Fruit fly (Drosophila melanogaster) whole organism, embryonic: Measurements from ENCODE around the gene Cln7.
A peak's percentile ranks its signal among the peaks of the same experiment; 100 is the strongest.

ENCODE experiments used
- Antp ChIP-seq: fragments of 200-800 bp; sonication (Bioruptor generic); optimal IDR thresholded peaks from 3 replicates; lab custom pipeline; 2016; ENCODE audit warnings: missing biosample characterization, missing genetic modification characterization
- CG10267 ChIP-seq: fragments of 200-800 bp; sonication (Bioruptor generic); optimal IDR thresholded peaks from 2 replicates; lab custom pipeline; 2018; ENCODE audit warnings: missing biosample characterization, mild to moderate bottlenecking, missing genetic modification characterization, moderate library complexity
- CG12769 ChIP-seq: fragments of 200-800 bp; sonication (Bioruptor generic); optimal IDR thresholded peaks from 2 replicates; lab custom pipeline; 2019; ENCODE audit warnings: missing biosample characterization, mild to moderate bottlenecking, missing genetic modification characterization, moderate library complexity
- CG13424 ChIP-seq: fragments of 200-800 bp; sonication (Bioruptor generic); optimal IDR thresholded peaks from 2 replicates; lab custom pipeline; 2019; ENCODE audit warnings: missing biosample characterization, mild to moderate bottlenecking, missing genetic modification characterization, moderate library complexity
- CG1603 ChIP-seq: fragments of 200-800 bp; sonication (Bioruptor generic); optimal IDR thresholded peaks from 2 replicates; lab custom pipeline; 2019; ENCODE audit warnings: missing biosample characterization, mild to moderate bottlenecking, missing genetic modification characterization, moderate library complexity
- CG17829 ChIP-seq: fragments of 200-800 bp; optimal IDR thresholded peaks from 2 replicates; lab custom pipeline; 2019; ENCODE audit warnings: missing biosample characterization, mild to moderate bottlenecking, missing genetic modification characterization, moderate library complexity
- CG2116 ChIP-seq: fragments of 200-800 bp; sonication (Bioruptor generic); optimal IDR thresholded peaks from 3 replicates; lab custom pipeline; 2018; ENCODE audit warnings: missing biosample characterization, mild to moderate bottlenecking, missing genetic modification characterization
- CG2120 ChIP-seq: fragments of 200-800 bp; sonication (Bioruptor generic); optimal IDR thresholded peaks from 3 replicates; lab custom pipeline; 2016; ENCODE audit warnings: missing biosample characterization, missing genetic modification characterization
- CG2129 ChIP-seq: fragments of 200-800 bp; sonication (Bioruptor generic); IDR thresholded peaks from 2 replicates; pipeline ENCODE4 v1.3.6; 2022; ENCODE audit warnings: missing biosample characterization, missing genetic modification characterization; ENCODE audit not compliant: partially characterized antibody
- CG2202 ChIP-seq: fragments of 200-800 bp; sonication (Bioruptor generic); optimal IDR thresholded peaks from 2 replicates; lab custom pipeline; 2018; ENCODE audit warnings: missing biosample characterization, mild to moderate bottlenecking, missing genetic modification characterization
- CG2875 ChIP-seq: fragments of 200-800 bp; sonication (Bioruptor generic); optimal IDR thresholded peaks from 2 replicates; lab custom pipeline; 2017; ENCODE audit warnings: missing biosample characterization, mild to moderate bottlenecking, missing genetic modification characterization, missing genetic modification reagents
- CG31441 ChIP-seq: fragments of 200-800 bp; sonication (Bioruptor generic); IDR thresholded peaks from 2 replicates; pipeline ENCODE4 v1.3.6; 2022; ENCODE audit warnings: missing biosample characterization, missing genetic modification characterization
- CG4404 ChIP-seq: fragments of 200-800 bp; sonication (Bioruptor generic); IDR thresholded peaks from 2 replicates; pipeline ENCODE4 v1.3.6; 2022; ENCODE audit warnings: missing biosample characterization, missing genetic modification characterization
- CG4617 ChIP-seq: fragments of 200-800 bp; sonication (Bioruptor generic); optimal IDR thresholded peaks from 3 replicates; lab custom pipeline; 2016; ENCODE audit warnings: missing biosample characterization, missing genetic modification characterization, borderline replicate concordance
- CG4730 ChIP-seq: fragments of 200-800 bp; sonication (Bioruptor generic); IDR thresholded peaks from 2 replicates; pipeline ENCODE4 v1.3.6; 2022; ENCODE audit warnings: missing biosample characterization, missing genetic modification characterization
- CG5953 ChIP-seq: fragments of 200-800 bp; sonication (Bioruptor generic); IDR thresholded peaks from 2 replicates; pipeline ENCODE4 v1.3.6; 2022; ENCODE audit warnings: missing biosample characterization, missing genetic modification characterization
- CG6175 ChIP-seq: fragments of 200-800 bp; sonication (Bioruptor generic); IDR thresholded peaks from 3 replicates; pipeline ENCODE4 v1.3.6; 2022; ENCODE audit warnings: missing biosample characterization, missing genetic modification characterization
- CG7271 ChIP-seq: fragments of 200-800 bp; sonication (Bioruptor generic); optimal IDR thresholded peaks from 2 replicates; lab custom pipeline; 2018; ENCODE audit warnings: missing biosample characterization, mild to moderate bottlenecking, missing genetic modification characterization, moderate library complexity
- CG8089 ChIP-seq: fragments of 200-800 bp; sonication (Bioruptor generic); optimal IDR thresholded peaks from 3 replicates; lab custom pipeline; 2016; ENCODE audit warnings: missing biosample characterization, missing genetic modification characterization
- CG9215 ChIP-seq: fragments of 200-800 bp; sonication (Bioruptor generic); IDR thresholded peaks from 2 replicates; pipeline ENCODE4 v1.3.6; 2022; ENCODE audit warnings: missing biosample characterization, missing genetic modification characterization
- CG9932 ChIP-seq: fragments of 200-800 bp; sonication (Bioruptor generic); IDR thresholded peaks from 2 replicates; pipeline ENCODE4 v1.3.6; 2022; ENCODE audit warnings: missing biosample characterization, missing genetic modification characterization
- Dll ChIP-seq: fragments of 200-800 bp; sonication (Bioruptor generic); IDR thresholded peaks from 4 replicates; pipeline ENCODE4 v1.3.6; 2022; ENCODE audit warnings: missing biosample characterization, missing genetic modification characterization; ENCODE audit not compliant: partially characterized antibody
- Ets65A ChIP-seq: fragments of 200-800 bp; sonication (Bioruptor generic); peaks from one replicate; lab custom pipeline; 2016; ENCODE audit warnings: missing biosample characterization, missing genetic modification characterization
- Hmr ChIP-seq: fragments of 200-800 bp; sonication (Bioruptor generic); optimal IDR thresholded peaks from 3 replicates; lab custom pipeline; 2017; ENCODE audit warnings: mild to moderate bottlenecking, missing biosample characterization, missing genetic modification reagents, missing genetic modification characterization
- Hr3 ChIP-seq: fragments of 200-800 bp; sonication (Bioruptor generic); optimal IDR thresholded peaks from 3 replicates; lab custom pipeline; 2016; ENCODE audit warnings: missing biosample characterization, missing genetic modification characterization
- Hr78 ChIP-seq, 2 experiments: fragments of 200-800 bp in 1 of 2; fragments of >200 bp in 1 of 2; sonication (Bioruptor generic) in 1 of 2; optimal IDR thresholded peaks; 2 replicates each; lab custom pipeline; 2017 to 2019; ENCODE audit warnings: missing biosample characterization in 2 of 2, missing genetic modification characterization in 2 of 2, mild to moderate bottlenecking in 1 of 2, moderate library complexity in 1 of 2
- Jarid2 ChIP-seq: fragments of 200-800 bp; sonication (Bioruptor generic); optimal IDR thresholded peaks from 3 replicates; lab custom pipeline; 2017; ENCODE audit warnings: mild to moderate bottlenecking, missing biosample characterization, missing genetic modification reagents, missing genetic modification characterization
- Kr ChIP-seq: fragments of 200-800 bp; sonication (Bioruptor generic); optimal IDR thresholded peaks from 2 replicates; lab custom pipeline; 2017; ENCODE audit warnings: missing biosample characterization, mild to moderate bottlenecking, missing genetic modification characterization
- MESR4 ChIP-seq: fragments of 200-800 bp; sonication (Bioruptor generic); optimal IDR thresholded peaks from 2 replicates; lab custom pipeline; 2018; ENCODE audit warnings: missing biosample characterization, mild to moderate bottlenecking, missing genetic modification characterization, moderate library complexity
- Max ChIP-seq: fragments of 200-800 bp; sonication (Bioruptor generic); optimal IDR thresholded peaks from 2 replicates; lab custom pipeline; 2016; ENCODE audit warnings: missing biosample characterization, mild to moderate bottlenecking, missing genetic modification characterization
- Med ChIP-seq: fragments of 200-800 bp; sonication (Bioruptor generic); peaks from one replicate; lab custom pipeline; 2016; ENCODE audit warnings: missing biosample characterization, missing genetic modification characterization, mild to moderate bottlenecking, inconsistent platforms, moderate library complexity
- Optix ChIP-seq: fragments of 200-800 bp; sonication (Bioruptor generic); IDR thresholded peaks from 3 replicates; pipeline ENCODE4 v1.3.6; 2022; ENCODE audit warnings: missing biosample characterization, missing genetic modification characterization
- Six4 ChIP-seq: fragments of 200-800 bp; sonication (Bioruptor generic); optimal IDR thresholded peaks from 2 replicates; lab custom pipeline; 2016; ENCODE audit warnings: missing biosample characterization, missing genetic modification characterization
- Ssrp ChIP-seq: fragments of 200-800 bp; sonication (Bioruptor generic); optimal IDR thresholded peaks from 2 replicates; lab custom pipeline; 2018; ENCODE audit warnings: missing biosample characterization, mild to moderate bottlenecking, missing genetic modification characterization, moderate library complexity
- Tbp ChIP-seq: fragments of >200 bp; optimal IDR thresholded peaks from 2 replicates; lab custom pipeline; 2018; ENCODE audit warnings: missing biosample characterization, missing genetic modification characterization
- aop ChIP-seq: fragments of 200-800 bp; sonication (Bioruptor generic); IDR thresholded peaks from 2 replicates; pipeline ENCODE4 v1.3.6; 2022; ENCODE audit warnings: missing biosample characterization, missing genetic modification characterization
- ash1 ChIP-seq: fragments of 200-800 bp; sonication (Bioruptor generic); optimal IDR thresholded peaks from 2 replicates; lab custom pipeline; 2018; ENCODE audit warnings: missing biosample characterization, mild to moderate bottlenecking, missing genetic modification characterization
- corto ChIP-seq: fragments of 200-800 bp; sonication (Bioruptor generic); optimal IDR thresholded peaks from 2 replicates; lab custom pipeline; 2016; ENCODE audit warnings: missing biosample characterization, mild to moderate bottlenecking, missing genetic modification characterization, moderate library complexity
- eve ChIP-seq, 2 experiments: fragments of >200 bp; optimal IDR thresholded peaks; 2 replicates each; lab custom pipeline; 2017; ENCODE audit warnings: missing biosample characterization in 2 of 2, missing genetic modification characterization in 2 of 2
- gce ChIP-seq: fragments of 200-800 bp; sonication (Bioruptor generic); IDR thresholded peaks from 3 replicates; pipeline ENCODE4 v1.3.6; 2022; ENCODE audit warnings: missing biosample characterization, missing genetic modification characterization
- gcm ChIP-seq: fragments of 200-800 bp; sonication (Bioruptor generic); optimal IDR thresholded peaks from 2 replicates; lab custom pipeline; 2019; ENCODE audit warnings: missing biosample characterization, mild to moderate bottlenecking, missing genetic modification characterization, moderate library complexity
- gro ChIP-seq: fragments of 200-800 bp; sonication (Bioruptor generic); optimal IDR thresholded peaks from 2 replicates; lab custom pipeline; 2016; ENCODE audit warnings: missing biosample characterization, missing genetic modification characterization
- schlank ChIP-seq: fragments of 200-800 bp; sonication (Bioruptor generic); optimal IDR thresholded peaks from 2 replicates; lab custom pipeline; 2018; ENCODE audit warnings: missing biosample characterization, mild to moderate bottlenecking, missing genetic modification characterization
- sens-2 ChIP-seq: fragments of 200-800 bp; sonication (Bioruptor generic); IDR thresholded peaks from 2 replicates; pipeline ENCODE4 v1.3.6; 2022; ENCODE audit warnings: missing biosample characterization, missing genetic modification characterization
- sima ChIP-seq: fragments of 200-800 bp; sonication (Bioruptor generic); optimal IDR thresholded peaks from 2 replicates; lab custom pipeline; 2016; ENCODE audit warnings: missing biosample characterization, missing genetic modification characterization
- sisA ChIP-seq: fragments of 200-800 bp; sonication (Bioruptor generic); IDR thresholded peaks from 2 replicates; pipeline ENCODE4 v1.3.6; 2022; ENCODE audit warnings: missing biosample characterization, missing genetic modification characterization
- sob ChIP-seq: fragments of 200-800 bp; sonication (Bioruptor generic); IDR thresholded peaks from 2 replicates; pipeline ENCODE4 v1.3.6; 2022; ENCODE audit warnings: missing biosample characterization, missing genetic modification characterization
- sqz ChIP-seq: fragments of 200-800 bp; sonication (Bioruptor generic); optimal IDR thresholded peaks from 3 replicates; lab custom pipeline; 2018; ENCODE audit warnings: missing biosample characterization, mild to moderate bottlenecking, missing genetic modification characterization
- tin ChIP-seq: fragments of 200-800 bp; sonication (Bioruptor generic); optimal IDR thresholded peaks from 3 replicates; lab custom pipeline; 2016; ENCODE audit warnings: missing biosample characterization, missing genetic modification characterization
- tna ChIP-seq: fragments of 200-800 bp; sonication (Bioruptor generic); IDR thresholded peaks from 2 replicates; pipeline ENCODE4 v1.3.6; 2022; ENCODE audit warnings: missing biosample characterization, missing genetic modification characterization; ENCODE audit not compliant: partially characterized antibody
- vvl ChIP-seq: fragments of 200-800 bp; sonication (Bioruptor generic); IDR thresholded peaks from 2 replicates; pipeline ENCODE4 v1.3.6; 2022; ENCODE audit warnings: missing biosample characterization, missing genetic modification characterization
- wor ChIP-seq: fragments of 200-800 bp; sonication (Bioruptor generic); IDR thresholded peaks from 2 replicates; pipeline ENCODE4 v1.3.6; 2022; ENCODE audit warnings: missing biosample characterization, missing genetic modification characterization

Gene Cln7

DNA sequence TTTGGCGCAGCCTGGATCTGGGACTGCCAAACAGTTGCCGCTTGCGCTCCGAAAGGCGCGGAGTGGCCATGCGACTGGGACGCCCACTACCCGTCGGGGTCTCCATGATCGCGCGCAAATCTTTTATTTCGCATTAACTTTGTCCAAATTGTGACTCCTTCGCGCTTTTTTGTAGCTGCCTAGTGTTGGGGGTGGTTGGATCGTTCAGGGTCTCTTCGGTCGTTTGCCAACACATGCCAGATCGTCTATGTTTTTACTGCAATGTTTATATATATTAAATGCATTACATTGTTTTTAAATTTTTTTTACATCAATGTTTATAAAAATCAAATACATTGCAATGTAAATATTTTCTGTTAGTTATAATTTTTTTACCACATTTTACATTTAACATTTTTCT is 6.2 kb downstream of the Cln7 start (continued):
- TF ChIP-seq aop = no peak
- peak; percentile 12; the same call in 1 of the 2 replicates for TF ChIP-seq sob (GFP tag; lab: Robert Waterston, UW)
- TF ChIP-seq Hr78 (GFP tag; optimal IDR thresholded peaks at IDR 0.05; lab: Kevin White, UChicago) = no peak
- TF ChIP-seq CG2116 (GFP tag; lab: Kevin White, UChicago) = no peak
- TF ChIP-seq MESR4 (GFP tag; lab: Kevin White, UChicago) = peak; percentile 44
- TF ChIP-seq CG5953 (GFP tag; lab: Robert Waterston, UW) = no peak
- TF ChIP-seq CG6175 (GFP tag; lab: Robert Waterston, UW) = no peak
- TF ChIP-seq Med = peak; percentile 84
- no peak for TF ChIP-seq schlank
- TF ChIP-seq gro (GFP tag; lab: Kevin White, UChicago) = no peak
- no peak for TF ChIP-seq gcm (GFP tag; lab: Kevin White, UChicago)
- TF ChIP-seq CG9932 = peak; percentile 40; the same call in 1 of the 2 replicates
- TF ChIP-seq Six4 (GFP tag; lab: Kevin White, UChicago) = no peak
- TF ChIP-seq ash1 = no peak
- TF ChIP-seq Antp (GFP tag; lab: Kevin White, UChicago) = no peak
- peak; percentile 88 for TF ChIP-seq CG10267
- no peak for TF ChIP-seq CG2129 (GFP tag; lab: Robert Waterston, UW)
- TF ChIP-seq corto = no peak
- no peak for TF ChIP-seq sqz (GFP tag; lab: Kevin White, UChicago)
- TF ChIP-seq vvl (GFP tag; lab: Robert Waterston, UW) = 0 out of 2 replicates have a peak, but pooled peaks have one; percentile 18
- TF ChIP-seq CG7271 = no peak
- TF ChIP-seq Ets65A = no peak
- TF ChIP-seq CG9215 (GFP tag; lab: Robert Waterston, UW) = no peak
- TF ChIP-seq CG4404 (GFP tag; lab: Robert Waterston, UW) = no peak
- no peak for TF ChIP-seq Hr3 (GFP tag; lab: Kevin White, UChicago)
- peak; percentile 38 for TF ChIP-seq CG2120 (GFP tag; lab: Kevin White, UChicago)
- peak; percentile 33 for TF ChIP-seq CG4617
- no peak for TF ChIP-seq Ssrp (tag; lab: Kevin White, UChicago)
- no peak for TF ChIP-seq CG31441 (GFP tag; lab: Robert Waterston, UW)
- TF ChIP-seq CG8089 = no peak
- TF ChIP-seq CG2202 = no peak
- no peak for TF ChIP-seq CG1603 (tag; lab: Kevin White, UChicago)
- no peak for TF ChIP-seq Hmr (GFP tag; lab: Kevin White, UChicago)
- TF ChIP-seq wor (GFP tag; lab: Robert Waterston, UW) = no peak
- TF ChIP-seq CG4730 (GFP tag; lab: Robert Waterston, UW) = no peak
- TF ChIP-seq Tbp (GFP tag; lab: Kevin White, UChicago) = no peak
- TF ChIP-seq CG17829 = no peak
- TF ChIP-seq Kr (GFP tag; lab: Kevin White, UChicago) = no peak
- no peak for TF ChIP-seq eve (GFP tag; optimal IDR thresholded peaks at IDR 0.05; lab: Kevin White, UChicago)
- no peak for TF ChIP-seq Max
- no peak for TF ChIP-seq gce (GFP tag; lab: Robert Waterston, UW)
- TF ChIP-seq Optix (GFP tag; lab: Robert Waterston, UW) = no peak
- no peak for TF ChIP-seq CG12769 (tag; lab: Kevin White, UChicago)
- no peak for TF ChIP-seq sens-2 (GFP tag; lab: Robert Waterston, UW)
- no peak for TF ChIP-seq sisA (GFP tag; lab: Robert Waterston, UW)
- no peak for TF ChIP-seq sima
- TF ChIP-seq CG13424 (tag; lab: Kevin White, UChicago) = no peak
- TF ChIP-seq Dll = no peak
- no peak for TF ChIP-seq tin
- no peak for TF ChIP-seq Jarid2 (GFP tag; lab: Kevin White, UChicago)
- no peak for TF ChIP-seq tna
- TF ChIP-seq CG2875 (GFP tag; lab: Kevin White, UChicago) = no peak
